Fruit fly (Drosophila melanogaster): Measurements from ENCODE around the gene Ras85D.

The Ras85D gene

DNA sequence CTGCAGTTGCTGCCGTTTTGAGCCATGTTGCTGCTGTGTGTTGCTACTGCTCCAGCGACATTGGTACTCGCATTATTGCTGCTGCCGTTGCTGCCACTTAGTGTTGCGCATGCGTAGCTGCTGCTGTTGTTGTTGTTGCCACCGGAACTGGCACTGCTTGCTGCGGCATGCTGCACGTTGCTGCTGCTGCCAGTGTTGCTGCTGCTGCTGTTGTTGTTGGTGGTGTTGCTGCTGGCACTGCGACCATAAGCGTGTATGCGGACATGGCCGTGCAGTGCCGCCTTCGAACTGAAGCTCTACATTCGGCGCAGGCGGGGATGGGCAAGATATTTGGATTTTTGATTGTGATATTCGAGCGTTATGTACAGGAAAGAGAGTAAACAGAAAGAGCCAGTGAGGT lies 44.8 kb downstream of the Ras85D start:
- TF ChIP-seq sv (GFP tag; optimal IDR thresholded peaks at IDR 0.05): no peak
- peak; percentile 68 for TF ChIP-seq Dfd (GFP tag; optimal IDR thresholded peaks at IDR 0.05)
- TF ChIP-seq tai (GFP tag; optimal IDR thresholded peaks at IDR 0.05): no peak

All from whole organism, wandering third instar larva.